Worm (Caenorhabditis elegans) whole organism, L4 larva: Measurements from ENCODE around the gene W06H8.6.

Source experiments
- D1046.2 ChIP-seq: fragments of 200-800 bp; sonication (Bioruptor generic); IDR thresholded peaks from 2 replicates; pipeline ENCODE4 v1.3.6; 2022; ENCODE audit warnings: missing genetic modification characterization, missing compliant biosample characterization
- F37D6.2 ChIP-seq: sonication (generic microtip); optimal IDR thresholded peaks from 2 replicates; lab custom pipeline; 2016; ENCODE audit warnings: mild to moderate bottlenecking, missing genetic modification characterization, missing compliant biosample characterization
- F49E8.2 ChIP-seq: sonication (generic microtip); optimal IDR thresholded peaks from 2 replicates; lab custom pipeline; 2016; ENCODE audit warnings: missing compliant biosample characterization, mild to moderate bottlenecking, missing genetic modification characterization, borderline replicate concordance
- T20F7.1 ChIP-seq: fragments of 200-800 bp; sonication (Bioruptor generic); optimal IDR thresholded peaks from 2 replicates; lab custom pipeline; 2018; ENCODE audit warnings: mild to moderate bottlenecking, missing genetic modification characterization, missing compliant biosample characterization
- T26A8.4 ChIP-seq: fragments of 200-800 bp; sonication (Bioruptor generic); IDR thresholded peaks from 2 replicates; pipeline ENCODE4 v1.3.6; 2022; ENCODE audit warnings: missing genetic modification characterization, missing compliant biosample characterization
- Y105C5A.15 ChIP-seq: fragments of 200-800 bp; sonication (Bioruptor generic); IDR thresholded peaks from 2 replicates; pipeline ENCODE4 v1.3.6; 2022; ENCODE audit warnings: missing genetic modification characterization, missing compliant biosample characterization
- aly-2 ChIP-seq: sonication (generic microtip); optimal IDR thresholded peaks from 2 replicates; lab custom pipeline; 2018; ENCODE audit warnings: missing biosample characterization, missing genetic modification characterization
- ama-1 ChIP-seq: fragments of 150-350 bp; optimal IDR thresholded peaks from 2 replicates; lab custom pipeline; 2014; ENCODE audit warnings: inconsistent platforms, mixed read lengths
- attf-4 ChIP-seq: sonication (generic microtip); optimal IDR thresholded peaks from 3 replicates; lab custom pipeline; 2017; ENCODE audit warnings: missing biosample characterization, missing genetic modification characterization
- ceh-20 ChIP-seq: fragments of 200-800 bp; sonication (Bioruptor generic); IDR thresholded peaks from 2 replicates; pipeline ENCODE4 v1.3.6; 2022; ENCODE audit warnings: missing genetic modification reagents, missing genetic modification characterization, missing compliant biosample characterization
- ceh-44 ChIP-seq: fragments of 200-800 bp; sonication (Bioruptor generic); IDR thresholded peaks from 2 replicates; pipeline ENCODE4 v1.3.6; 2022; ENCODE audit warnings: missing genetic modification reagents, missing genetic modification characterization, missing compliant biosample characterization
- ces-1 ChIP-seq: fragments of 150-350 bp; sonication (generic microtip); optimal IDR thresholded peaks from 4 replicates; lab custom pipeline; 2014; ENCODE audit warnings: missing biosample characterization, missing genetic modification reagents, missing genetic modification characterization
- ctbp-1 ChIP-seq: fragments of 200-800 bp; sonication (Bioruptor generic); IDR thresholded peaks from 2 replicates; pipeline ENCODE4 v1.3.6; 2022; ENCODE audit warnings: missing genetic modification reagents, missing genetic modification characterization, missing compliant biosample characterization
- daf-12 ChIP-seq: fragments of 150-350 bp; optimal IDR thresholded peaks from 2 replicates; lab custom pipeline; 2014; ENCODE audit warnings: missing biosample characterization, missing genetic modification reagents, missing genetic modification characterization
- daf-19 ChIP-seq: fragments of 200-800 bp; sonication (Bioruptor generic); conservative IDR thresholded peaks from 2 replicates; pipeline ENCODE4 v1.3.6; 2022; ENCODE audit warnings: missing genetic modification characterization, missing compliant biosample characterization
- dmd-6 ChIP-seq: fragments of 200-800 bp; sonication (Bioruptor generic); IDR thresholded peaks from 2 replicates; pipeline ENCODE4 v1.3.6; 2022; ENCODE audit warnings: missing genetic modification reagents, missing genetic modification characterization, missing compliant biosample characterization
- dmd-9 ChIP-seq: fragments of 200-800 bp; sonication (Bioruptor generic); IDR thresholded peaks from 2 replicates; pipeline ENCODE4 v1.3.6; 2022; ENCODE audit warnings: missing genetic modification reagents, missing genetic modification characterization, missing compliant biosample characterization
- dpl-1 ChIP-seq: fragments of 150-350 bp; optimal IDR thresholded peaks from 2 replicates; lab custom pipeline; 2014; ENCODE audit warnings: missing biosample characterization, missing genetic modification reagents, missing genetic modification characterization
- fkh-10 ChIP-seq: fragments of 150-350 bp; optimal IDR thresholded peaks from 2 replicates; lab custom pipeline; 2014; ENCODE audit warnings: missing biosample characterization, missing genetic modification reagents, missing genetic modification characterization
- hif-1 ChIP-seq, 2 experiments: sonication (generic microtip); optimal IDR thresholded peaks; 2 replicates each; lab custom pipeline; 2016 to 2017; ENCODE audit warnings: missing compliant biosample characterization in 2 of 2, missing genetic modification characterization in 2 of 2, missing genetic modification reagents in 2 of 2, missing genotype in 2 of 2, mild to moderate bottlenecking in 1 of 2
- lim-7 ChIP-seq: fragments of 200-800 bp; sonication (Bioruptor generic); IDR thresholded peaks from 2 replicates; pipeline ENCODE4 v1.3.6; 2022; ENCODE audit warnings: missing genetic modification characterization, missing compliant biosample characterization
- lin-38 ChIP-seq: fragments of 200-800 bp; sonication (Bioruptor generic); IDR thresholded peaks from 2 replicates; pipeline ENCODE4 v1.3.6; 2022; ENCODE audit warnings: missing genetic modification reagents, missing genetic modification characterization, missing compliant biosample characterization
- lsy-2 ChIP-seq, 2 experiments: fragments of 150-350 bp in 1 of 2; sonication (generic microtip) in 1 of 2; optimal IDR thresholded peaks; 2 replicates each; lab custom pipeline; 2014 to 2017; ENCODE audit warnings: missing biosample characterization in 2 of 2, missing genetic modification characterization in 2 of 2
- madf-5 ChIP-seq, 2 experiments: fragments of 200-800 bp; sonication (Bioruptor generic); IDR thresholded peaks; 2 replicates each; pipeline ENCODE4 v1.3.6; 2022; ENCODE audit warnings: missing compliant biosample characterization in 2 of 2, missing genetic modification characterization in 2 of 2
- mdl-1 ChIP-seq, 2 experiments: fragments of 150-350 bp in 1 of 2; sonication (generic microtip) in 1 of 2; optimal IDR thresholded peaks; 2 replicates each; lab custom pipeline; 2014 to 2017; ENCODE audit warnings: missing biosample characterization in 2 of 2, missing genetic modification characterization in 2 of 2
- mdt-29 ChIP-seq: fragments of 200-800 bp; sonication (Bioruptor generic); IDR thresholded peaks from 2 replicates; pipeline ENCODE4 v1.3.6; 2022; ENCODE audit warnings: missing genetic modification reagents, missing genetic modification characterization, missing compliant biosample characterization
- mep-1 ChIP-seq: fragments of 150-350 bp; sonication (generic microtip); optimal IDR thresholded peaks from 3 replicates; lab custom pipeline; 2014; ENCODE audit warnings: missing biosample characterization, missing genetic modification characterization
- mes-2 ChIP-seq: sonication (generic microtip); optimal IDR thresholded peaks from 2 replicates; lab custom pipeline; 2016; ENCODE audit warnings: missing genotype, mild to moderate bottlenecking, missing genetic modification characterization, missing compliant biosample characterization; ENCODE audit not compliant: poor library complexity, severe bottlenecking
- mxl-2 ChIP-seq: fragments of 200-800 bp; sonication (Bioruptor generic); conservative IDR thresholded peaks from 2 replicates; pipeline ENCODE4 v1.3.6; 2022; ENCODE audit warnings: missing genetic modification reagents, missing genetic modification characterization, missing compliant biosample characterization
- mxl-3 ChIP-seq: fragments of 200-800 bp; sonication (Bioruptor generic); optimal IDR thresholded peaks from 2 replicates; lab custom pipeline; 2018; ENCODE audit warnings: mild to moderate bottlenecking, missing genetic modification characterization, missing compliant biosample characterization
- nhr-102 ChIP-seq: sonication (generic microtip); optimal IDR thresholded peaks from 2 replicates; lab custom pipeline; 2016; ENCODE audit warnings: mild to moderate bottlenecking, missing genetic modification characterization, moderate library complexity, missing compliant biosample characterization
- nhr-11 ChIP-seq: fragments of 150-350 bp; optimal IDR thresholded peaks from 2 replicates; lab custom pipeline; 2014; ENCODE audit warnings: missing biosample characterization, missing genetic modification characterization
- nhr-111 ChIP-seq: fragments of 200-800 bp; sonication (Bioruptor generic); optimal IDR thresholded peaks from 2 replicates; lab custom pipeline; 2018; ENCODE audit warnings: mild to moderate bottlenecking, missing genetic modification characterization, missing compliant biosample characterization
- nhr-25 ChIP-seq: sonication (generic microtip); optimal IDR thresholded peaks from 2 replicates; lab custom pipeline; 2017; ENCODE audit warnings: missing genetic modification characterization, mild to moderate bottlenecking, missing compliant biosample characterization, antibody characterized with exemption, moderate library complexity, borderline replicate concordance; ENCODE audit not compliant: insufficient read depth
- nhr-28 ChIP-seq: fragments of 150-350 bp; optimal IDR thresholded peaks from 2 replicates; lab custom pipeline; 2014; ENCODE audit warnings: missing biosample characterization, missing genetic modification characterization
- nhr-41 ChIP-seq: fragments of 200-800 bp; sonication (Bioruptor generic); IDR thresholded peaks from 2 replicates; pipeline ENCODE4 v1.3.6; 2022; ENCODE audit warnings: missing genetic modification reagents, missing genetic modification characterization, missing compliant biosample characterization
- nhr-77 ChIP-seq: fragments of 150-350 bp; optimal IDR thresholded peaks from 2 replicates; lab custom pipeline; 2014; ENCODE audit warnings: missing biosample characterization, missing genetic modification characterization
- pha-4 ChIP-seq, 2 experiments: fragments of 150-350 bp in 1 of 2; fragments of 200-800 bp in 1 of 2; sonication (Bioruptor generic) in 1 of 2; IDR thresholded peaks in 1 of 2; optimal IDR thresholded peaks in 1 of 2; 2 replicates each; pipeline versions ENCODE4 v1.3.6 to Lab custom; 2014 to 2022; ENCODE audit warnings: missing genetic modification characterization in 2 of 2, missing genetic modification reagents in 2 of 2, missing biosample characterization in 1 of 2, missing compliant biosample characterization in 1 of 2
- php-3 ChIP-seq: fragments of 200-800 bp; sonication (Bioruptor generic); IDR thresholded peaks from 2 replicates; pipeline ENCODE4 v1.3.6; 2022; ENCODE audit warnings: missing genetic modification reagents, missing genetic modification characterization, missing compliant biosample characterization
- pqm-1 ChIP-seq: sonication (generic microtip); optimal IDR thresholded peaks from 2 replicates; lab custom pipeline; 2017; ENCODE audit warnings: missing biosample characterization, missing genetic modification characterization
- rbr-2 ChIP-seq: sonication (generic microtip); optimal IDR thresholded peaks from 2 replicates; lab custom pipeline; 2016; ENCODE audit warnings: missing genotype, missing genetic modification characterization, missing compliant biosample characterization
- set-16 ChIP-seq: fragments of 200-800 bp; sonication (Bioruptor generic); IDR thresholded peaks from 2 replicates; pipeline ENCODE4 v1.3.6; 2022; ENCODE audit warnings: missing genetic modification reagents, missing genetic modification characterization, missing compliant biosample characterization
- skn-1 ChIP-seq: fragments of 150-350 bp; optimal IDR thresholded peaks from 2 replicates; lab custom pipeline; 2014; ENCODE audit warnings: missing biosample characterization, missing genetic modification characterization
- snpc-1.2 ChIP-seq: fragments of 200-800 bp; sonication (Bioruptor generic); IDR thresholded peaks from 2 replicates; pipeline ENCODE4 v1.3.6; 2022; ENCODE audit warnings: missing genetic modification reagents, missing genetic modification characterization, missing compliant biosample characterization
- tag-97 ChIP-seq: fragments of 200-800 bp; sonication (Bioruptor generic); IDR thresholded peaks from 2 replicates; pipeline ENCODE4 v1.3.6; 2022; ENCODE audit warnings: missing genetic modification characterization, missing compliant biosample characterization
- tra-1 ChIP-seq: fragments of 200-800 bp; sonication (Bioruptor generic); IDR thresholded peaks from 2 replicates; pipeline ENCODE4 v1.3.6; 2022; ENCODE audit warnings: missing genetic modification reagents, missing genetic modification characterization, missing compliant biosample characterization
- unc-130 ChIP-seq: sonication (generic microtip); optimal IDR thresholded peaks from 2 replicates; lab custom pipeline; 2016; ENCODE audit warnings: missing genetic modification reagents, missing genetic modification characterization, missing compliant biosample characterization
- unc-39 ChIP-seq: sonication (generic microtip); optimal IDR thresholded peaks from 2 replicates; lab custom pipeline; 2017; ENCODE audit warnings: missing biosample characterization, missing genetic modification characterization
- zag-1 ChIP-seq: fragments of 150-350 bp; optimal IDR thresholded peaks from 2 replicates; lab custom pipeline; 2014; ENCODE audit warnings: missing biosample characterization, missing genetic modification characterization
- zfp-2 ChIP-seq: sonication (generic microtip); optimal IDR thresholded peaks from 2 replicates; lab custom pipeline; 2016; ENCODE audit warnings: mild to moderate bottlenecking, missing genetic modification characterization, missing compliant biosample characterization
- zip-2 ChIP-seq: fragments of 150-350 bp; optimal IDR thresholded peaks from 2 replicates; lab custom pipeline; 2014; ENCODE audit warnings: missing biosample characterization, missing genetic modification characterization
- ztf-7 ChIP-seq: fragments of 150-350 bp; optimal IDR thresholded peaks from 2 replicates; lab custom pipeline; 2014; ENCODE audit warnings: missing biosample characterization, missing genetic modification characterization

W06H8.6 gene

DNA sequence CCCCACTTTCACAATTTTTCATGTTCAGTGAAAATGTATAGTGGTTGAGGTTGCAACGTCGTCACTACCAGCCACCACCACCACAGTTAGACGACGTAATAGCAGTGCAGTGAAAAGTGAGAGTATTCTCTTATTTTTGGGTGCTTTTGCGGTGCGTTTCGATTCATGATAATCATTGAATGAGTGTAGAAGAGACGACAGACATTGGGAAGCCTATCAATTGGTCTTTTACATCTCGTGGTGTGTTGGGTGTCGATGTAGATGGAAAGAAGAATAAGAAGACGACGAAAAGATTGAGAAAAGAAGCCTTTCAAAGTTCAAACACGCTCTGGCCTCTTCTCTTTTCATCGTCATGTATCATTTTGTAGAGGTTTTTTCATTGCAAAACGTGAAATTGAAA, 13.0 kb upstream of the W06H8.6 start (continued):
- peak in 1 of 2 experiments; percentile 59 for TF ChIP-seq lsy-2 (tag; optimal IDR thresholded peaks at IDR 0.05; lab: Kevin White, UChicago)
- no peak for TF ChIP-seq F37D6.2 (tag; lab: Kevin White, UChicago)
- no peak for TF ChIP-seq T20F7.1 (GFP tag; lab: Kevin White, UChicago)
- no peak for TF ChIP-seq ztf-7
- no peak for TF ChIP-seq skn-1
- no peak for TF ChIP-seq Y105C5A.15 (GFP tag; lab: Robert Waterston, UW)
- no peak for TF ChIP-seq T26A8.4
- TF ChIP-seq tra-1 (GFP tag; lab: Robert Waterston, UW), result no peak; the same call in 1 of the 2 replicates
- TF ChIP-seq unc-39 (tag; lab: Kevin White, UChicago), result no peak
- no peak for TF ChIP-seq mxl-2 (GFP tag; lab: Robert Waterston, UW)
- TF ChIP-seq dpl-1, result no peak
- TF ChIP-seq hif-1 (tag; optimal IDR thresholded peaks at IDR 0.05; lab: Kevin White, UChicago), result peak in 1 of 2 experiments; percentile 32
- no peak; the same call in 1 of the 2 replicates for TF ChIP-seq mdt-29 (GFP tag; lab: Robert Waterston, UW)
- TF ChIP-seq set-16, result no peak
- TF ChIP-seq ceh-44 (GFP tag; lab: Robert Waterston, UW), result no peak
- no peak for TF ChIP-seq pha-4 (GFP tag; IDR thresholded peaks at IDR 0.05; lab: Robert Waterston, UW)
- no peak for TF ChIP-seq pha-4 (tag; optimal IDR thresholded peaks at IDR 0.05; lab: Kevin White, UChicago)
- no peak for TF ChIP-seq tag-97
- TF ChIP-seq mdl-1 (tag; optimal IDR thresholded peaks at IDR 0.05; lab: Kevin White, UChicago), result peak; percentile 62 to 86
- TF ChIP-seq zfp-2 (tag; lab: Kevin White, UChicago), result no peak
- no peak for TF ChIP-seq madf-5 (GFP tag; IDR thresholded peaks at IDR 0.05; lab: Robert Waterston, UW)
- TF ChIP-seq F49E8.2, result no peak
- no peak for TF ChIP-seq nhr-41 (GFP tag; lab: Robert Waterston, UW)
- TF ChIP-seq rbr-2 (tag; lab: Kevin White, UChicago), result no peak
- no peak for TF ChIP-seq D1046.2
- TF ChIP-seq nhr-11 (tag; lab: Kevin White, UChicago), result no peak
- TF ChIP-seq nhr-77 (tag; lab: Kevin White, UChicago), result peak; percentile 59
- no peak for TF ChIP-seq snpc-1.2 (GFP tag; lab: Robert Waterston, UW)
- no peak for TF ChIP-seq unc-130 (GFP tag; lab: Kevin White, UChicago)
- no peak for TF ChIP-seq zag-1 (tag; lab: Kevin White, UChicago)
- no peak for TF ChIP-seq ces-1 (GFP tag; lab: Kevin White, UChicago)
- peak; percentile 37 for TF ChIP-seq mxl-3 (GFP tag; lab: Kevin White, UChicago)
- peak; percentile 15 for TF ChIP-seq mes-2 (tag; lab: Kevin White, UChicago)
- TF ChIP-seq ama-1 (lab: Kevin White, UChicago), result no peak
- TF ChIP-seq fkh-10, result no peak
- no peak for TF ChIP-seq nhr-102
- TF ChIP-seq php-3 (GFP tag; lab: Robert Waterston, UW), result no peak

- no peak for TF ChIP-seq zfp-2 (tag; lab: Kevin White, UChicago)
- no peak for TF ChIP-seq daf-12 (tag; lab: Kevin White, UChicago)
- TF ChIP-seq lin-38, result no peak
- TF ChIP-seq ctbp-1, result no peak
- TF ChIP-seq dmd-6 (GFP tag; lab: Robert Waterston, UW), result peak; percentile 86
- TF ChIP-seq nhr-111 (GFP tag; lab: Kevin White, UChicago), result no peak
- TF ChIP-seq aly-2 (tag; lab: Kevin White, UChicago), result no peak
- no peak for TF ChIP-seq nhr-25 (tag; lab: Kevin White, UChicago)
- no peak for TF ChIP-seq daf-19 (GFP tag; lab: Robert Waterston, UW)
- TF ChIP-seq T20F7.1 (GFP tag; lab: Kevin White, UChicago), result no peak
- no peak for TF ChIP-seq zip-2 (tag; lab: Kevin White, UChicago)
- no peak for TF ChIP-seq nhr-11 (tag; lab: Kevin White, UChicago)
- TF ChIP-seq mxl-2 (GFP tag; lab: Robert Waterston, UW), result no peak
- no peak for TF ChIP-seq pqm-1 (tag; lab: Kevin White, UChicago)
- TF ChIP-seq nhr-102, result no peak
- peak; percentile 48 for TF ChIP-seq nhr-28 (tag; lab: Kevin White, UChicago)
- no peak for TF ChIP-seq attf-4
- no peak for TF ChIP-seq lim-7 (GFP tag; lab: Robert Waterston, UW)
- TF ChIP-seq F49E8.2, result no peak
- TF ChIP-seq mep-1 (tag; lab: Kevin White, UChicago), result no peak
- no peak; the same call in 1 of the 2 replicates for TF ChIP-seq ceh-20 (GFP tag; lab: Robert Waterston, UW)
- no peak for TF ChIP-seq dmd-9 (GFP tag; lab: Robert Waterston, UW)
Measured at ce11 chrV:6238347-6238746, 11.5 kb upstream of the W06H8.6 start.
